Fruit fly (Drosophila melanogaster) whole organism, embryonic: ENCODE measurements around the gene mfas.

Source experiments
- Bdp1 ChIP-seq: fragments of 200-800 bp; sonication (Bioruptor generic); optimal IDR thresholded peaks from 3 replicates; lab custom pipeline; 2016; ENCODE audit warnings: missing biosample characterization, missing genetic modification characterization
- CG10565 ChIP-seq: fragments of 200-800 bp; sonication (Bioruptor generic); optimal IDR thresholded peaks from 3 replicates; lab custom pipeline; 2016; ENCODE audit warnings: missing biosample characterization, mild to moderate bottlenecking, missing genetic modification characterization
- CG11247 ChIP-seq: fragments of 200-800 bp; sonication (Bioruptor generic); IDR thresholded peaks from 2 replicates; pipeline ENCODE4 v1.3.6; 2022; ENCODE audit warnings: missing biosample characterization, missing genetic modification characterization
- CG12104 ChIP-seq: fragments of 200-800 bp; sonication (Bioruptor generic); optimal IDR thresholded peaks from 3 replicates; lab custom pipeline; 2016; ENCODE audit warnings: missing biosample characterization, missing genetic modification characterization
- CG12236 ChIP-seq: fragments of 200-800 bp; sonication (Bioruptor generic); optimal IDR thresholded peaks from 2 replicates; lab custom pipeline; 2016; ENCODE audit warnings: missing biosample characterization, missing genetic modification characterization
- CG12299 ChIP-seq: fragments of 200-800 bp; sonication (Bioruptor generic); optimal IDR thresholded peaks from 2 replicates; lab custom pipeline; 2018; ENCODE audit warnings: missing biosample characterization, mild to moderate bottlenecking, missing genetic modification characterization
- CG13624 ChIP-seq: fragments of 200-800 bp; sonication (Bioruptor generic); optimal IDR thresholded peaks from 2 replicates; lab custom pipeline; 2016; ENCODE audit warnings: missing biosample characterization, missing genetic modification characterization
- CG17385 ChIP-seq: fragments of 200-800 bp; sonication (Bioruptor generic); optimal IDR thresholded peaks from 3 replicates; lab custom pipeline; 2018; ENCODE audit warnings: missing biosample characterization, mild to moderate bottlenecking, missing genetic modification characterization
- CG17829 ChIP-seq: fragments of 200-800 bp; optimal IDR thresholded peaks from 2 replicates; lab custom pipeline; 2019; ENCODE audit warnings: missing biosample characterization, mild to moderate bottlenecking, missing genetic modification characterization, moderate library complexity
- CG2116 ChIP-seq: fragments of 200-800 bp; sonication (Bioruptor generic); optimal IDR thresholded peaks from 3 replicates; lab custom pipeline; 2018; ENCODE audit warnings: missing biosample characterization, mild to moderate bottlenecking, missing genetic modification characterization
- CG4282 ChIP-seq: fragments of 200-800 bp; sonication (Bioruptor generic); optimal IDR thresholded peaks from 2 replicates; lab custom pipeline; 2016; ENCODE audit warnings: missing biosample characterization, missing genetic modification characterization
- CG6765 ChIP-seq: fragments of 200-800 bp; sonication (Bioruptor generic); optimal IDR thresholded peaks from 3 replicates; lab custom pipeline; 2017; ENCODE audit warnings: missing biosample characterization, mild to moderate bottlenecking, missing genetic modification characterization
- CG7928 ChIP-seq: fragments of 200-800 bp; sonication (Bioruptor generic); optimal IDR thresholded peaks from 2 replicates; lab custom pipeline; 2017; ENCODE audit warnings: missing biosample characterization, mild to moderate bottlenecking, missing genetic modification characterization
- CG9215 ChIP-seq: fragments of 200-800 bp; sonication (Bioruptor generic); IDR thresholded peaks from 2 replicates; pipeline ENCODE4 v1.3.6; 2022; ENCODE audit warnings: missing biosample characterization, missing genetic modification characterization
- Elba2 ChIP-seq: fragments of 200-800 bp; sonication (Bioruptor generic); optimal IDR thresholded peaks from 3 replicates; lab custom pipeline; 2016; ENCODE audit warnings: missing biosample characterization, missing genetic modification characterization
- Fer2 ChIP-seq: fragments of 200-800 bp; sonication (Bioruptor generic); optimal IDR thresholded peaks from 2 replicates; lab custom pipeline; 2018; ENCODE audit warnings: missing biosample characterization, mild to moderate bottlenecking, missing genetic modification characterization, moderate library complexity
- Fer3 ChIP-seq: fragments of 200-800 bp; sonication (Bioruptor generic); optimal IDR thresholded peaks from 2 replicates; lab custom pipeline; 2018; ENCODE audit warnings: missing biosample characterization, mild to moderate bottlenecking, missing genetic modification characterization, moderate library complexity
- HHEX ChIP-seq: fragments of 200-800 bp; sonication (Bioruptor generic); optimal IDR thresholded peaks from 3 replicates; lab custom pipeline; 2017; ENCODE audit warnings: missing biosample characterization, mild to moderate bottlenecking, missing genetic modification characterization, missing genetic modification reagents
- Hmr ChIP-seq: fragments of 200-800 bp; sonication (Bioruptor generic); optimal IDR thresholded peaks from 3 replicates; lab custom pipeline; 2017; ENCODE audit warnings: mild to moderate bottlenecking, missing biosample characterization, missing genetic modification reagents, missing genetic modification characterization
- Med ChIP-seq: fragments of 200-800 bp; sonication (Bioruptor generic); peaks from one replicate; lab custom pipeline; 2016; ENCODE audit warnings: missing biosample characterization, missing genetic modification characterization, mild to moderate bottlenecking, inconsistent platforms, moderate library complexity
- NC2α ChIP-seq: fragments of 200-800 bp; sonication (Bioruptor generic); optimal IDR thresholded peaks from 2 replicates; lab custom pipeline; 2016; ENCODE audit warnings: missing biosample characterization, missing genetic modification characterization
- Nf-YA ChIP-seq: fragments of 200-800 bp; sonication (Bioruptor generic); IDR thresholded peaks from 2 replicates; pipeline ENCODE4 v1.3.6; 2022; ENCODE audit warnings: missing biosample characterization, missing genetic modification characterization
- PHDP ChIP-seq: fragments of 200-800 bp; sonication (Bioruptor generic); optimal IDR thresholded peaks from 3 replicates; lab custom pipeline; 2018; ENCODE audit warnings: missing biosample characterization, mild to moderate bottlenecking, missing genetic modification characterization, moderate library complexity
- Ptx1 ChIP-seq: fragments of 200-800 bp; sonication (Bioruptor generic); IDR thresholded peaks from 2 replicates; pipeline ENCODE4 v1.3.6; 2022; ENCODE audit warnings: missing biosample characterization, missing genetic modification characterization
- Stat92E ChIP-seq, 3 experiments: fragments of >200 bp in 2 of 3; fragments of 200-800 bp in 1 of 3; sonication (Bioruptor generic) in 1 of 3; optimal IDR thresholded peaks; 2 replicates each; lab custom pipeline; 2017 to 2019; ENCODE audit warnings: missing biosample characterization in 3 of 3, missing genetic modification characterization in 3 of 3, mild to moderate bottlenecking in 1 of 3, moderate library complexity in 1 of 3
- TFAM ChIP-seq: fragments of 200-800 bp; sonication (Bioruptor generic); optimal IDR thresholded peaks from 2 replicates; lab custom pipeline; 2017; ENCODE audit warnings: missing biosample characterization, missing genetic modification characterization, inconsistent platforms
- al ChIP-seq: fragments of 200-800 bp; sonication (Bioruptor generic); IDR thresholded peaks from 2 replicates; pipeline ENCODE4 v1.3.6; 2022; ENCODE audit warnings: missing biosample characterization, missing genetic modification characterization
- ash1 ChIP-seq: fragments of 200-800 bp; sonication (Bioruptor generic); optimal IDR thresholded peaks from 2 replicates; lab custom pipeline; 2018; ENCODE audit warnings: missing biosample characterization, mild to moderate bottlenecking, missing genetic modification characterization
- bbx ChIP-seq: fragments of 200-800 bp; sonication (Bioruptor generic); IDR thresholded peaks from 2 replicates; pipeline ENCODE4 v1.3.6; 2022; ENCODE audit warnings: missing biosample characterization, missing genetic modification characterization; ENCODE audit not compliant: partially characterized antibody
- croc ChIP-seq: fragments of 200-800 bp; sonication (Bioruptor generic); conservative IDR thresholded peaks from 3 replicates; pipeline ENCODE4 v1.3.6; 2022; ENCODE audit warnings: missing biosample characterization, missing genetic modification characterization
- da ChIP-seq: fragments of 200-800 bp; sonication (Bioruptor generic); optimal IDR thresholded peaks from 2 replicates; lab custom pipeline; 2016; ENCODE audit warnings: missing biosample characterization, missing genetic modification characterization
- ftz-f1 ChIP-seq: fragments of 200-800 bp; sonication (Bioruptor generic); optimal IDR thresholded peaks from 2 replicates; lab custom pipeline; 2016; ENCODE audit warnings: missing biosample characterization, missing genetic modification characterization
- gsb ChIP-seq: fragments of 200-800 bp; sonication (Bioruptor generic); IDR thresholded peaks from 2 replicates; pipeline ENCODE4 v1.3.6; 2022; ENCODE audit warnings: missing biosample characterization, missing genetic modification characterization
- ham ChIP-seq: fragments of 200-800 bp; sonication (Bioruptor generic); IDR thresholded peaks from 2 replicates; pipeline ENCODE4 v1.3.6; 2022; ENCODE audit warnings: missing biosample characterization, missing genetic modification characterization
- hb ChIP-seq: fragments of 200-800 bp; sonication (Bioruptor generic); IDR thresholded peaks from 3 replicates; pipeline ENCODE4 v1.3.6; 2022; ENCODE audit warnings: missing biosample characterization, missing genetic modification characterization; ENCODE audit not compliant: partially characterized antibody
- jigr1 ChIP-seq: fragments of 200-800 bp; sonication (Bioruptor generic); IDR thresholded peaks from 3 replicates; pipeline ENCODE4 v1.3.6; 2022; ENCODE audit warnings: missing biosample characterization, missing genetic modification characterization
- jing ChIP-seq: fragments of 200-800 bp; sonication (Bioruptor generic); optimal IDR thresholded peaks from 2 replicates; lab custom pipeline; 2018; ENCODE audit warnings: missing biosample characterization, mild to moderate bottlenecking, missing genetic modification characterization
- jumu ChIP-seq: fragments of 200-800 bp; sonication (Bioruptor generic); optimal IDR thresholded peaks from 3 replicates; lab custom pipeline; 2016; ENCODE audit warnings: missing biosample characterization, missing genetic modification characterization
- luna ChIP-seq: fragments of 200-800 bp; sonication (Bioruptor generic); optimal IDR thresholded peaks from 2 replicates; lab custom pipeline; 2016; ENCODE audit warnings: missing biosample characterization, missing genetic modification characterization
- oc ChIP-seq: fragments of 200-800 bp; sonication (Bioruptor generic); optimal IDR thresholded peaks from 2 replicates; lab custom pipeline; 2018; ENCODE audit warnings: missing biosample characterization, mild to moderate bottlenecking, missing genetic modification characterization, moderate library complexity
- otp ChIP-seq: fragments of 200-800 bp; sonication (Bioruptor generic); IDR thresholded peaks from 3 replicates; pipeline ENCODE4, ENCODE4 v1.3.6; 2022; ENCODE audit warnings: missing biosample characterization, missing genetic modification characterization
- pita ChIP-seq: fragments of 200-800 bp; sonication (Bioruptor generic); optimal IDR thresholded peaks from 2 replicates; lab custom pipeline; 2017; ENCODE audit warnings: missing biosample characterization, mild to moderate bottlenecking, missing genetic modification characterization
- sna ChIP-seq: fragments of 200-800 bp; sonication (Bioruptor generic); IDR thresholded peaks from 2 replicates; pipeline ENCODE4 v1.3.6; 2022; ENCODE audit warnings: missing biosample characterization, missing genetic modification characterization; ENCODE audit not compliant: partially characterized antibody
- ssp ChIP-seq: fragments of 200-800 bp; sonication (Bioruptor generic); IDR thresholded peaks from 2 replicates; pipeline ENCODE4 v1.3.6; 2022; ENCODE audit warnings: missing biosample characterization, missing genetic modification characterization
- trem ChIP-seq: fragments of 200-800 bp; optimal IDR thresholded peaks from 3 replicates; lab custom pipeline; 2019; ENCODE audit warnings: missing biosample characterization, mild to moderate bottlenecking, missing genetic modification characterization, moderate library complexity
- wdn ChIP-seq: fragments of 200-800 bp; sonication (Bioruptor generic); IDR thresholded peaks from 2 replicates; pipeline ENCODE4 v1.3.6; 2022; ENCODE audit warnings: missing biosample characterization, missing genetic modification characterization
- yki ChIP-seq: fragments of >200 bp; optimal IDR thresholded peaks from 3 replicates; lab custom pipeline; 2018
- z ChIP-seq: fragments of 200-800 bp; sonication (Bioruptor generic); IDR thresholded peaks from 3 replicates; pipeline ENCODE4 v1.3.6; 2022; ENCODE audit warnings: missing biosample characterization, missing genetic modification characterization
- zen2 ChIP-seq: fragments of 200-800 bp; sonication (Bioruptor generic); IDR thresholded peaks from 3 replicates; pipeline ENCODE4 v1.3.6; 2022; ENCODE audit warnings: missing biosample characterization, missing genetic modification characterization; ENCODE audit not compliant: partially characterized antibody
- zfh1 ChIP-seq: fragments of 200-800 bp; sonication (Bioruptor generic); IDR thresholded peaks from 3 replicates; pipeline ENCODE4 v1.3.6; 2022; ENCODE audit warnings: missing biosample characterization, missing genetic modification characterization
- zfh2 ChIP-seq: fragments of 200-800 bp; sonication (Bioruptor generic); optimal IDR thresholded peaks from 2 replicates; lab custom pipeline; 2016; ENCODE audit warnings: missing biosample characterization, missing genetic modification characterization

mfas gene

DNA sequence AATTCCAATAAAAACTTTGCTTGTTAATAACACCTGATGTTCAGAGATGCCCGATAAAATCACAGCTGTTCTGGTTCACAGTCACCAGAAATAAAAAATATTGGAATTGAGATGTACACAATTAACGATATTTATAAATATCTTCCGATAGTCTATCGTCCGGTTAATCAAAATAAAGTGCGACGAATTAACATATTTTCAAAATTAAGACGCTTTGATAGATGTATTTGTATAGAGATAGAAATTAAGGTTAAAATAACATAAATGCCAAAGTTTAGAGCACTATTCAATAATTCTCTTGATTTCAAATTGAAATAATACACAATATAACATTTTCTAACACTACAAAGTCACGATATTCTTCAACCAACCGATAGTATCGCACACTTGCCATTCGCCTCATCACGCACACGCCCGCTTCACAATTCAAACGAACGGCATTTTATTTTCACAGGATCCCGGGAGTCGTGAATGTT, 30.3 kb downstream of the mfas start, which contains the start of the genes CG3281 and aurA (continued):
- TF ChIP-seq CG17385 (peak; percentile 44), HHEX (GFP tag; lab: Kevin White, UChicago) (peak; percentile 18), bbx (GFP tag; lab: Robert Waterston, UW) (peak; percentile 92), ash1 (GFP tag; lab: Kevin White, UChicago) (no peak), CG13624 (GFP tag; lab: Kevin White, UChicago) (peak; percentile 82), CG6765 (peak; percentile 1), z (GFP tag; lab: Robert Waterston, UW) (no peak), CG17829 (tag; lab: Kevin White, UChicago) (peak; percentile 76), yki (lab: Kevin White, UChicago) (peak; percentile 48), Bdp1 (GFP tag; lab: Kevin White, UChicago) (peak; percentile 47), TFAM (GFP tag; lab: Kevin White, UChicago) (no peak), Fer3 (peak; percentile 47), Ptx1 (peak; percentile 66), Fer2 (tag; lab: Kevin White, UChicago) (peak; percentile 67), CG12299 (tag; lab: Kevin White, UChicago) (peak; percentile 10), croc (GFP tag; lab: Robert Waterston, UW) (peak; percentile 35), pita (no peak), Nf-YA (GFP tag; lab: Robert Waterston, UW) (no peak), hb (GFP tag; lab: Robert Waterston, UW) (peak; percentile 94), NC2α (peak; percentile 14), al (GFP tag; lab: Robert Waterston, UW) (peak; percentile 80), PHDP (tag; lab: Kevin White, UChicago) (peak; percentile 68), da (GFP tag; lab: Kevin White, UChicago) (no peak), zfh1 (GFP tag; lab: Robert Waterston, UW) (no peak), Stat92E (GFP tag; optimal IDR thresholded peaks at IDR 0.05; lab: Kevin White, UChicago) (peak in 1 of 3 experiments; percentile 28), Elba2 (GFP tag; lab: Kevin White, UChicago) (peak; percentile 84), jigr1 (GFP tag; lab: Robert Waterston, UW) (no peak), CG2116 (peak; percentile 79), jing (GFP tag; lab: Kevin White, UChicago) (no peak), ham (GFP tag; lab: Robert Waterston, UW) (no peak), CG9215 (GFP tag; lab: Robert Waterston, UW) (peak; percentile 84), CG12104 (peak; percentile 46), sna (peak; percentile 99), luna (GFP tag; lab: Kevin White, UChicago) (peak; percentile 55), ftz-f1 (no peak), trem (tag; lab: Kevin White, UChicago) (peak; percentile 86), otp (GFP tag; lab: Robert Waterston, UW) (no peak), zfh2 (GFP tag; lab: Kevin White, UChicago) (peak; percentile 85), oc (no peak), CG11247 (GFP tag; lab: Robert Waterston, UW) (peak; percentile 55), jumu (peak; percentile 87), CG7928 (GFP tag; lab: Kevin White, UChicago) (peak; percentile 7), CG4282 (GFP tag; lab: Kevin White, UChicago) (peak; percentile 36), ssp (GFP tag; lab: Robert Waterston, UW) (peak; percentile 59), Hmr (GFP tag; lab: Kevin White, UChicago) (peak; percentile 81), gsb (GFP tag; lab: Robert Waterston, UW) (no peak), wdn (GFP tag; lab: Robert Waterston, UW) (0 out of 2 replicates have a peak, but pooled peaks have one; percentile 46), zen2 (GFP tag; lab: Robert Waterston, UW) (peak; percentile 84), CG12236 (GFP tag; lab: Kevin White, UChicago) (peak; percentile 20), CG10565 (GFP tag; lab: Kevin White, UChicago) (peak; percentile 20), Med (GFP tag; lab: Kevin White, UChicago) (peak; percentile 94)
